Worm (Caenorhabditis elegans) whole organism, L4 larva: ENCODE data around the gene C10G8.2.
A peak's percentile ranks its signal among the peaks of the same experiment; 100 is the strongest.

Source experiments
- F26F4.8 ChIP-seq: fragments of 200-800 bp; sonication (Bioruptor generic); conservative IDR thresholded peaks from 2 replicates; pipeline ENCODE4 v1.3.6; 2022; ENCODE audit warnings: missing genetic modification characterization, missing compliant biosample characterization
- F37D6.2 ChIP-seq: sonication (generic microtip); optimal IDR thresholded peaks from 2 replicates; lab custom pipeline; 2016; ENCODE audit warnings: mild to moderate bottlenecking, missing genetic modification characterization, missing compliant biosample characterization
- F49E8.2 ChIP-seq: sonication (generic microtip); optimal IDR thresholded peaks from 2 replicates; lab custom pipeline; 2016; ENCODE audit warnings: missing compliant biosample characterization, mild to moderate bottlenecking, missing genetic modification characterization, borderline replicate concordance
- T20F7.1 ChIP-seq: fragments of 200-800 bp; sonication (Bioruptor generic); optimal IDR thresholded peaks from 2 replicates; lab custom pipeline; 2018; ENCODE audit warnings: mild to moderate bottlenecking, missing genetic modification characterization, missing compliant biosample characterization
- T26A8.4 ChIP-seq: fragments of 200-800 bp; sonication (Bioruptor generic); IDR thresholded peaks from 2 replicates; pipeline ENCODE4 v1.3.6; 2022; ENCODE audit warnings: missing genetic modification characterization, missing compliant biosample characterization
- Y5F2A.4 ChIP-seq: fragments of 200-800 bp; sonication (Bioruptor generic); optimal IDR thresholded peaks from 2 replicates; lab custom pipeline; 2018; ENCODE audit warnings: mild to moderate bottlenecking, missing genetic modification characterization, missing compliant biosample characterization
- Y75B8A.6 ChIP-seq: fragments of 200-800 bp; sonication (Bioruptor generic); IDR thresholded peaks from 2 replicates; pipeline ENCODE4 v1.3.6; 2022; ENCODE audit warnings: missing genetic modification reagents, missing genetic modification characterization, missing compliant biosample characterization
- ZK337.2 ChIP-seq: fragments of 200-800 bp; sonication (Bioruptor generic); IDR thresholded peaks from 2 replicates; pipeline ENCODE4 v1.3.6; 2022; ENCODE audit warnings: missing genetic modification reagents, missing genetic modification characterization, missing compliant biosample characterization
- aha-1 ChIP-seq: fragments of 150-350 bp; peaks from one replicate; lab custom pipeline; 2014; ENCODE audit warnings: missing biosample characterization, missing genetic modification characterization
- aly-2 ChIP-seq: sonication (generic microtip); optimal IDR thresholded peaks from 2 replicates; lab custom pipeline; 2018; ENCODE audit warnings: missing biosample characterization, missing genetic modification characterization
- ama-1 ChIP-seq: fragments of 150-350 bp; optimal IDR thresholded peaks from 2 replicates; lab custom pipeline; 2014; ENCODE audit warnings: inconsistent platforms, mixed read lengths
- attf-4 ChIP-seq: sonication (generic microtip); optimal IDR thresholded peaks from 3 replicates; lab custom pipeline; 2017; ENCODE audit warnings: missing biosample characterization, missing genetic modification characterization
- ceh-28 ChIP-seq: fragments of 150-350 bp; optimal IDR thresholded peaks from 2 replicates; lab custom pipeline; 2014; ENCODE audit warnings: missing biosample characterization, missing genetic modification reagents, missing genetic modification characterization
- ceh-62 ChIP-seq: sonication (generic microtip); optimal IDR thresholded peaks from 2 replicates; lab custom pipeline; 2017; ENCODE audit warnings: missing biosample characterization, missing genetic modification characterization
- ceh-82 ChIP-seq: sonication (generic microtip); optimal IDR thresholded peaks from 2 replicates; lab custom pipeline; 2017; ENCODE audit warnings: missing biosample characterization, missing genetic modification characterization
- cey-2 ChIP-seq: sonication (generic microtip); optimal IDR thresholded peaks from 3 replicates; lab custom pipeline; 2017; ENCODE audit warnings: missing genetic modification characterization, mild to moderate bottlenecking, missing compliant biosample characterization, antibody characterized with exemption, borderline replicate concordance; ENCODE audit not compliant: insufficient read depth
- daf-12 ChIP-seq: fragments of 150-350 bp; optimal IDR thresholded peaks from 2 replicates; lab custom pipeline; 2014; ENCODE audit warnings: missing biosample characterization, missing genetic modification reagents, missing genetic modification characterization
- daf-16 ChIP-seq, 3 experiments: sonication (generic microtip); optimal IDR thresholded peaks; 2 replicates each; lab custom pipeline; 2016 to 2017; ENCODE audit warnings: missing genetic modification characterization in 3 of 3, missing genetic modification reagents in 3 of 3, mild to moderate bottlenecking in 2 of 3, missing compliant biosample characterization in 2 of 3, missing biosample characterization in 1 of 3, moderate library complexity in 1 of 3
- daf-8 ChIP-seq: fragments of 200-800 bp; sonication (Bioruptor generic); IDR thresholded peaks from 2 replicates; pipeline ENCODE4 v1.3.6; 2022; ENCODE audit warnings: missing genetic modification characterization, missing compliant biosample characterization
- dmd-6 ChIP-seq: fragments of 200-800 bp; sonication (Bioruptor generic); IDR thresholded peaks from 2 replicates; pipeline ENCODE4 v1.3.6; 2022; ENCODE audit warnings: missing genetic modification reagents, missing genetic modification characterization, missing compliant biosample characterization
- dmd-9 ChIP-seq: fragments of 200-800 bp; sonication (Bioruptor generic); IDR thresholded peaks from 2 replicates; pipeline ENCODE4 v1.3.6; 2022; ENCODE audit warnings: missing genetic modification reagents, missing genetic modification characterization, missing compliant biosample characterization
- dpl-1 ChIP-seq: fragments of 150-350 bp; optimal IDR thresholded peaks from 2 replicates; lab custom pipeline; 2014; ENCODE audit warnings: missing biosample characterization, missing genetic modification reagents, missing genetic modification characterization
- duxl-1 ChIP-seq: sonication (generic microtip); optimal IDR thresholded peaks from 2 replicates; lab custom pipeline; 2016; ENCODE audit warnings: mild to moderate bottlenecking, missing genetic modification characterization, moderate library complexity, missing compliant biosample characterization; ENCODE audit not compliant: poor library complexity
- egl-43 ChIP-seq: fragments of 200-800 bp; sonication (Bioruptor generic); IDR thresholded peaks from 2 replicates; pipeline ENCODE4 v1.3.6; 2022; ENCODE audit warnings: missing genetic modification reagents, missing genetic modification characterization, missing compliant biosample characterization
- fos-1 ChIP-seq: fragments of 150-350 bp; optimal IDR thresholded peaks from 2 replicates; lab custom pipeline; 2014; ENCODE audit warnings: missing biosample characterization, missing genetic modification characterization
- hif-1 ChIP-seq, 2 experiments: sonication (generic microtip); optimal IDR thresholded peaks; 2 replicates each; lab custom pipeline; 2016 to 2017; ENCODE audit warnings: missing compliant biosample characterization in 2 of 2, missing genetic modification characterization in 2 of 2, missing genetic modification reagents in 2 of 2, missing genotype in 2 of 2, mild to moderate bottlenecking in 1 of 2
- hlh-11 ChIP-seq: fragments of 200-800 bp; sonication (Bioruptor generic); optimal IDR thresholded peaks from 2 replicates; lab custom pipeline; 2018; ENCODE audit warnings: mild to moderate bottlenecking, missing genetic modification characterization, missing compliant biosample characterization
- hlh-30 ChIP-seq: sonication (generic microtip); optimal IDR thresholded peaks from 2 replicates; lab custom pipeline; 2017; ENCODE audit warnings: antibody characterized with exemption, mild to moderate bottlenecking, missing genetic modification characterization, missing compliant biosample characterization; ENCODE audit not compliant: insufficient read depth
- hmg-1.1 ChIP-seq: fragments of 200-800 bp; sonication (Bioruptor generic); IDR thresholded peaks from 2 replicates; pipeline ENCODE4 v1.3.6; 2022; ENCODE audit warnings: missing genetic modification reagents, missing genetic modification characterization, missing compliant biosample characterization
- jun-1 ChIP-seq: fragments of 150-350 bp; optimal IDR thresholded peaks from 2 replicates; lab custom pipeline; 2014; ENCODE audit warnings: missing biosample characterization, missing genetic modification reagents, missing genetic modification characterization
- lim-7 ChIP-seq: fragments of 200-800 bp; sonication (Bioruptor generic); IDR thresholded peaks from 2 replicates; pipeline ENCODE4 v1.3.6; 2022; ENCODE audit warnings: missing genetic modification characterization, missing compliant biosample characterization
- lin-1 ChIP-seq: fragments of 200-800 bp; sonication (Bioruptor generic); IDR thresholded peaks from 2 replicates; pipeline ENCODE4 v1.3.6; 2022; ENCODE audit warnings: missing genetic modification reagents, missing genetic modification characterization, missing compliant biosample characterization
- lin-13 ChIP-seq: fragments of 150-350 bp; optimal IDR thresholded peaks from 2 replicates; lab custom pipeline; 2014; ENCODE audit warnings: missing biosample characterization, missing genetic modification reagents, missing genetic modification characterization
- mes-2 ChIP-seq: sonication (generic microtip); optimal IDR thresholded peaks from 2 replicates; lab custom pipeline; 2016; ENCODE audit warnings: missing genotype, mild to moderate bottlenecking, missing genetic modification characterization, missing compliant biosample characterization; ENCODE audit not compliant: poor library complexity, severe bottlenecking
- mxl-2 ChIP-seq: fragments of 200-800 bp; sonication (Bioruptor generic); conservative IDR thresholded peaks from 2 replicates; pipeline ENCODE4 v1.3.6; 2022; ENCODE audit warnings: missing genetic modification reagents, missing genetic modification characterization, missing compliant biosample characterization
- mxl-3 ChIP-seq: fragments of 200-800 bp; sonication (Bioruptor generic); optimal IDR thresholded peaks from 2 replicates; lab custom pipeline; 2018; ENCODE audit warnings: mild to moderate bottlenecking, missing genetic modification characterization, missing compliant biosample characterization
- nhr-102 ChIP-seq: sonication (generic microtip); optimal IDR thresholded peaks from 2 replicates; lab custom pipeline; 2016; ENCODE audit warnings: mild to moderate bottlenecking, missing genetic modification characterization, moderate library complexity, missing compliant biosample characterization
- nhr-111 ChIP-seq: fragments of 200-800 bp; sonication (Bioruptor generic); optimal IDR thresholded peaks from 2 replicates; lab custom pipeline; 2018; ENCODE audit warnings: mild to moderate bottlenecking, missing genetic modification characterization, missing compliant biosample characterization
- nhr-25 ChIP-seq: sonication (generic microtip); optimal IDR thresholded peaks from 2 replicates; lab custom pipeline; 2017; ENCODE audit warnings: missing genetic modification characterization, mild to moderate bottlenecking, missing compliant biosample characterization, antibody characterized with exemption, moderate library complexity, borderline replicate concordance; ENCODE audit not compliant: insufficient read depth
- nhr-28 ChIP-seq: fragments of 150-350 bp; optimal IDR thresholded peaks from 2 replicates; lab custom pipeline; 2014; ENCODE audit warnings: missing biosample characterization, missing genetic modification characterization
- nhr-48 ChIP-seq: sonication (generic microtip); optimal IDR thresholded peaks from 2 replicates; lab custom pipeline; 2016; ENCODE audit warnings: mild to moderate bottlenecking, missing genetic modification characterization, missing compliant biosample characterization
- pqm-1 ChIP-seq: sonication (generic microtip); optimal IDR thresholded peaks from 2 replicates; lab custom pipeline; 2017; ENCODE audit warnings: missing biosample characterization, missing genetic modification characterization
- saeg-2 ChIP-seq: fragments of 200-800 bp; sonication (Bioruptor generic); IDR thresholded peaks from 2 replicates; pipeline ENCODE4 v1.3.6; 2022; ENCODE audit warnings: missing genetic modification reagents, missing genetic modification characterization, missing compliant biosample characterization
- skn-1 ChIP-seq: fragments of 150-350 bp; optimal IDR thresholded peaks from 2 replicates; lab custom pipeline; 2014; ENCODE audit warnings: missing biosample characterization, missing genetic modification characterization
- spr-3 ChIP-seq: fragments of 200-800 bp; sonication (Bioruptor generic); optimal IDR thresholded peaks from 2 replicates; lab custom pipeline; 2018; ENCODE audit warnings: mild to moderate bottlenecking, missing genetic modification characterization, missing compliant biosample characterization
- vab-7 ChIP-seq: fragments of 200-800 bp; sonication (Bioruptor generic); IDR thresholded peaks from 2 replicates; pipeline ENCODE4 v1.3.6; 2022; ENCODE audit warnings: missing genetic modification reagents, missing genetic modification characterization, missing compliant biosample characterization
- zag-1 ChIP-seq: fragments of 150-350 bp; optimal IDR thresholded peaks from 2 replicates; lab custom pipeline; 2014; ENCODE audit warnings: missing biosample characterization, missing genetic modification characterization
- zip-11 ChIP-seq: fragments of 200-800 bp; sonication (Bioruptor generic); IDR thresholded peaks from 2 replicates; pipeline ENCODE4 v1.3.6; 2022; ENCODE audit warnings: missing genetic modification characterization, missing compliant biosample characterization
- ztf-11 ChIP-seq: fragments of 150-350 bp; optimal IDR thresholded peaks from 2 replicates; lab custom pipeline; 2014; ENCODE audit warnings: missing biosample characterization, missing genetic modification characterization
- ztf-7 ChIP-seq: fragments of 150-350 bp; optimal IDR thresholded peaks from 2 replicates; lab custom pipeline; 2014; ENCODE audit warnings: missing biosample characterization, missing genetic modification characterization

Gene C10G8.2

ce11 chrV:5272619-5273074 lies 41.6 kb upstream of the C10G8.2 start:
- TF ChIP-seq hif-1 (tag; optimal IDR thresholded peaks at IDR 0.05; lab: Kevin White, UChicago), result no peak
- TF ChIP-seq egl-43 (GFP tag; lab: Robert Waterston, UW), result peak; percentile 15; the same call in 1 of the 2 replicates
- no peak for TF ChIP-seq zip-11 (GFP tag; lab: Robert Waterston, UW)
- TF ChIP-seq aly-2 (tag; lab: Kevin White, UChicago), result no peak
- no peak for TF ChIP-seq ceh-62 (tag; lab: Kevin White, UChicago)
- no peak for TF ChIP-seq ama-1 (lab: Kevin White, UChicago)
- TF ChIP-seq nhr-25 (tag; lab: Kevin White, UChicago), result no peak
- peak; percentile 70 for TF ChIP-seq hlh-11 (tag; lab: Kevin White, UChicago)
- no peak for TF ChIP-seq mes-2 (tag; lab: Kevin White, UChicago)
- no peak for TF ChIP-seq pqm-1
- no peak for TF ChIP-seq lin-13 (GFP tag; lab: Kevin White, UChicago)
- no peak for TF ChIP-seq duxl-1 (tag; lab: Kevin White, UChicago)
- no peak for TF ChIP-seq Y5F2A.4 (GFP tag; lab: Kevin White, UChicago)
- TF ChIP-seq nhr-28 (tag; lab: Kevin White, UChicago), result peak; percentile 48
- TF ChIP-seq zag-1 (tag; lab: Kevin White, UChicago), result no peak
- TF ChIP-seq Y75B8A.6 (GFP tag; lab: Robert Waterston, UW), result no peak
- TF ChIP-seq ztf-11 (tag; lab: Kevin White, UChicago), result no peak
- peak; percentile 46; the same call in 1 of the 2 replicates for TF ChIP-seq dmd-6 (GFP tag; lab: Robert Waterston, UW)
- TF ChIP-seq aha-1 (tag; lab: Kevin White, UChicago), result peak; percentile 39
- TF ChIP-seq mxl-3 (GFP tag; lab: Kevin White, UChicago), result peak; percentile 81
- TF ChIP-seq cey-2 (tag; lab: Kevin White, UChicago), result no peak
- peak; percentile 17 for TF ChIP-seq nhr-102
- TF ChIP-seq daf-16 (GFP tag; optimal IDR thresholded peaks at IDR 0.05; lab: Kevin White, UChicago), result no peak
- TF ChIP-seq daf-16 (tag; optimal IDR thresholded peaks at IDR 0.05; lab: Kevin White, UChicago), result peak; percentile 52
- TF ChIP-seq T26A8.4, result no peak
- no peak for TF ChIP-seq F37D6.2 (tag; lab: Kevin White, UChicago)
- TF ChIP-seq attf-4 (tag; lab: Kevin White, UChicago), result no peak
- no peak for TF ChIP-seq T20F7.1 (GFP tag; lab: Kevin White, UChicago)
- no peak for TF ChIP-seq spr-3 (GFP tag; lab: Kevin White, UChicago)
- no peak for TF ChIP-seq F26F4.8 (GFP tag; lab: Robert Waterston, UW)
- no peak for TF ChIP-seq lin-1
- TF ChIP-seq ceh-28 (tag; lab: Kevin White, UChicago), result no peak
- no peak for TF ChIP-seq F49E8.2 (tag; lab: Kevin White, UChicago)
- TF ChIP-seq saeg-2 (GFP tag; lab: Robert Waterston, UW), result no peak
- no peak for TF ChIP-seq jun-1
- 0 out of 2 replicates have a peak, but pooled peaks have one; percentile 17 for TF ChIP-seq hmg-1.1
- no peak for TF ChIP-seq daf-8 (GFP tag; lab: Robert Waterston, UW)
- TF ChIP-seq dmd-9 (GFP tag; lab: Robert Waterston, UW), result no peak
- TF ChIP-seq vab-7, result no peak
- no peak for TF ChIP-seq fos-1 (tag; lab: Kevin White, UChicago)
- TF ChIP-seq nhr-111 (GFP tag; lab: Kevin White, UChicago), result no peak
- no peak for TF ChIP-seq mxl-2 (GFP tag; lab: Robert Waterston, UW)
- no peak for TF ChIP-seq ZK337.2 (GFP tag; lab: Robert Waterston, UW)
- peak; percentile 15 for TF ChIP-seq hlh-30 (tag; lab: Kevin White, UChicago)
- no peak for TF ChIP-seq ceh-82 (tag; lab: Kevin White, UChicago)
- TF ChIP-seq nhr-48 (tag; lab: Kevin White, UChicago), result peak; percentile 60
- TF ChIP-seq ztf-7 (tag; lab: Kevin White, UChicago), result no peak
- no peak for TF ChIP-seq daf-12 (tag; lab: Kevin White, UChicago)
- no peak for TF ChIP-seq skn-1 (tag; lab: Kevin White, UChicago)
- no peak for TF ChIP-seq lim-7
- TF ChIP-seq dpl-1, result no peak
- TF ChIP-seq, all 104 proteins: peak for 11
